Worm (Caenorhabditis elegans) whole organism, young adult: ENCODE data around the gene nhr-236.

Experiments
- B0019.2 ChIP-seq: fragments of 200-800 bp; sonication (Bioruptor generic); conservative IDR thresholded peaks from 2 replicates; pipeline ENCODE4 v1.3.6; 2022; ENCODE audit warnings: missing genetic modification reagents, missing genetic modification characterization, missing compliant biosample characterization
- B0035.1 ChIP-seq: sonication (generic microtip); optimal IDR thresholded peaks from 2 replicates; lab custom pipeline; 2016; ENCODE audit warnings: missing genetic modification characterization, mild to moderate bottlenecking, missing compliant biosample characterization, missing genotype, missing genetic modification reagents
- B0336.3 ChIP-seq: fragments of 200-800 bp; sonication (Bioruptor generic); IDR thresholded peaks from 2 replicates; pipeline ENCODE4 v1.3.6; 2022; ENCODE audit warnings: missing genetic modification characterization, missing compliant biosample characterization
- D2030.7 ChIP-seq: fragments of 200-800 bp; sonication (Bioruptor generic); IDR thresholded peaks from 2 replicates; pipeline ENCODE4 v1.3.6; 2022; ENCODE audit warnings: missing genetic modification reagents, missing genetic modification characterization, missing compliant biosample characterization
- F10E7.11 ChIP-seq: sonication (generic microtip); optimal IDR thresholded peaks from 2 replicates; lab custom pipeline; 2017; ENCODE audit warnings: mild to moderate bottlenecking, missing genetic modification characterization, moderate library complexity, missing compliant biosample characterization
- F33H1.4 ChIP-seq: fragments of 200-800 bp; sonication (Bioruptor generic); IDR thresholded peaks from 2 replicates; pipeline ENCODE4 v1.3.6; 2022; ENCODE audit warnings: missing genetic modification reagents, missing genetic modification characterization, missing compliant biosample characterization
- F49E8.2 ChIP-seq: sonication (generic microtip); optimal IDR thresholded peaks from 3 replicates; lab custom pipeline; 2017; ENCODE audit warnings: missing genetic modification characterization, mild to moderate bottlenecking, missing compliant biosample characterization, antibody characterized with exemption, moderate library complexity; ENCODE audit not compliant: insufficient read depth
- F52B5.7 ChIP-seq: sonication (generic microtip); optimal IDR thresholded peaks from 2 replicates; lab custom pipeline; 2016; ENCODE audit warnings: mild to moderate bottlenecking, missing genetic modification characterization, missing compliant biosample characterization
- K12H6.12 ChIP-seq: fragments of 200-800 bp; sonication (Bioruptor generic); optimal IDR thresholded peaks from 2 replicates; lab custom pipeline; 2018; ENCODE audit warnings: mild to moderate bottlenecking, missing genetic modification characterization, missing compliant biosample characterization
- Y56A3A.18 ChIP-seq: fragments of 200-800 bp; sonication (Bioruptor generic); IDR thresholded peaks from 2 replicates; pipeline ENCODE4 v1.3.6; 2022; ENCODE audit warnings: missing genetic modification reagents, missing genetic modification characterization, missing compliant biosample characterization
- Y79H2A.3 ChIP-seq: fragments of 200-800 bp; sonication (Bioruptor generic); conservative IDR thresholded peaks from 2 replicates; pipeline ENCODE4 v1.3.6; 2022; ENCODE audit warnings: missing genetic modification reagents, missing genetic modification characterization, missing compliant biosample characterization
- Y95B8A.8 ChIP-seq: fragments of 200-800 bp; sonication (Bioruptor generic); IDR thresholded peaks from 2 replicates; pipeline ENCODE4 v1.3.6; 2022; ENCODE audit warnings: missing genetic modification reagents, missing genetic modification characterization, missing compliant biosample characterization
- aptf-2 ChIP-seq: fragments of 200-800 bp; sonication (Bioruptor generic); conservative IDR thresholded peaks from 2 replicates; pipeline ENCODE4 v1.3.6; 2022; ENCODE audit warnings: missing genetic modification reagents, missing genetic modification characterization, missing compliant biosample characterization
- aptf-3 ChIP-seq: fragments of 200-800 bp; sonication (Bioruptor generic); IDR thresholded peaks from 2 replicates; pipeline ENCODE4 v1.3.6; 2022; ENCODE audit warnings: missing genetic modification characterization, missing compliant biosample characterization
- athp-1 ChIP-seq: sonication (generic microtip); optimal IDR thresholded peaks from 2 replicates; lab custom pipeline; 2017; ENCODE audit warnings: mild to moderate bottlenecking, missing genetic modification characterization, missing compliant biosample characterization
- attf-6 ChIP-seq: fragments of 200-800 bp; sonication (Bioruptor generic); IDR thresholded peaks from 2 replicates; pipeline ENCODE4 v1.3.6; 2022; ENCODE audit warnings: missing genetic modification reagents, missing genetic modification characterization, missing compliant biosample characterization
- ceh-27 ChIP-seq: fragments of 200-800 bp; sonication (Bioruptor generic); optimal IDR thresholded peaks from 2 replicates; lab custom pipeline; 2018; ENCODE audit warnings: mild to moderate bottlenecking, missing genetic modification characterization, moderate library complexity, missing compliant biosample characterization
- ceh-58 ChIP-seq: fragments of 200-800 bp; sonication (Bioruptor generic); IDR thresholded peaks from 2 replicates; pipeline ENCODE4 v1.3.6; 2022; ENCODE audit warnings: missing genetic modification characterization, missing compliant biosample characterization
- ceh-91 ChIP-seq: fragments of 200-800 bp; sonication (Bioruptor generic); IDR thresholded peaks from 2 replicates; pipeline ENCODE4 v1.3.6; 2022; ENCODE audit warnings: missing genetic modification reagents, missing genetic modification characterization, missing compliant biosample characterization
- dpff-1 ChIP-seq: sonication (generic microtip); optimal IDR thresholded peaks from 2 replicates; lab custom pipeline; 2017; ENCODE audit warnings: mild to moderate bottlenecking, missing genetic modification characterization, missing compliant biosample characterization
- dpl-1 ChIP-seq: fragments of 150-350 bp; optimal IDR thresholded peaks from 2 replicates; lab custom pipeline; 2014; ENCODE audit warnings: missing biosample characterization, missing genetic modification reagents, missing genetic modification characterization
- efl-1 ChIP-seq: fragments of 150-350 bp; optimal IDR thresholded peaks from 2 replicates; lab custom pipeline; 2014; ENCODE audit warnings: missing biosample characterization, missing genetic modification reagents, missing genetic modification characterization
- ets-4 ChIP-seq: fragments of 200-800 bp; sonication (Bioruptor generic); optimal IDR thresholded peaks from 2 replicates; lab custom pipeline; 2018; ENCODE audit warnings: mild to moderate bottlenecking, missing genetic modification characterization, missing compliant biosample characterization
- him-1 ChIP-seq: sonication (generic microtip); optimal IDR thresholded peaks from 2 replicates; lab custom pipeline; 2016; ENCODE audit warnings: missing genotype, missing genetic modification reagents, missing genetic modification characterization, missing compliant biosample characterization
- hrde-1 ChIP-seq: sonication (generic microtip); optimal IDR thresholded peaks from 2 replicates; lab custom pipeline; 2016; ENCODE audit warnings: missing genetic modification characterization, mild to moderate bottlenecking, missing compliant biosample characterization, moderate library complexity, missing genotype, missing genetic modification reagents, borderline replicate concordance
- lin-35 ChIP-seq, 3 experiments: fragments of 150-350 bp in 2 of 3; sonication (generic microtip) in 1 of 3; optimal IDR thresholded peaks; 2 replicates each; lab custom pipeline; 2014 to 2018; ENCODE audit warnings: missing biosample characterization in 3 of 3, missing genetic modification characterization in 3 of 3, missing genetic modification reagents in 3 of 3
- madf-3 ChIP-seq: fragments of 200-800 bp; sonication (Bioruptor generic); IDR thresholded peaks from 2 replicates; pipeline ENCODE4 v1.3.6; 2022; ENCODE audit warnings: missing genetic modification reagents, missing genetic modification characterization, missing compliant biosample characterization
- madf-8 ChIP-seq: fragments of 200-800 bp; sonication (Bioruptor generic); conservative IDR thresholded peaks from 2 replicates; pipeline ENCODE4 v1.3.6; 2022; ENCODE audit warnings: missing genetic modification reagents, missing genetic modification characterization, missing compliant biosample characterization
- mcd-1 ChIP-seq: fragments of 200-800 bp; sonication (Bioruptor generic); IDR thresholded peaks from 2 replicates; pipeline ENCODE4 v1.3.6; 2022; ENCODE audit warnings: missing genetic modification reagents, missing genetic modification characterization, missing compliant biosample characterization
- nfya-1 ChIP-seq: sonication (generic microtip); optimal IDR thresholded peaks from 2 replicates; lab custom pipeline; 2017; ENCODE audit warnings: antibody characterized with exemption, missing compliant biosample characterization, missing genetic modification characterization, borderline replicate concordance; ENCODE audit not compliant: insufficient read depth
- nfya-2 ChIP-seq: fragments of 200-800 bp; sonication (Bioruptor generic); IDR thresholded peaks from 2 replicates; pipeline ENCODE4 v1.3.6; 2022; ENCODE audit warnings: missing genetic modification reagents, missing genetic modification characterization, missing compliant biosample characterization
- nhr-120 ChIP-seq: fragments of 200-800 bp; sonication (Bioruptor generic); IDR thresholded peaks from 2 replicates; pipeline ENCODE4 v1.3.6; 2022; ENCODE audit warnings: missing genetic modification characterization, missing compliant biosample characterization
- nhr-179 ChIP-seq: sonication (generic microtip); optimal IDR thresholded peaks from 2 replicates; lab custom pipeline; 2016; ENCODE audit warnings: mild to moderate bottlenecking, missing genetic modification characterization, missing compliant biosample characterization
- pha-4 ChIP-seq: fragments of 150-350 bp; sonication (generic microtip); optimal IDR thresholded peaks from 2 replicates; lab custom pipeline; 2014; ENCODE audit warnings: missing biosample characterization, missing genetic modification reagents, missing genetic modification characterization
- rec-8 ChIP-seq, 2 experiments: sonication (generic microtip); optimal IDR thresholded peaks; 2 replicates each; lab custom pipeline; 2016; ENCODE audit warnings: mild to moderate bottlenecking in 2 of 2, missing genetic modification characterization in 2 of 2, missing genetic modification reagents in 2 of 2, missing genotype in 2 of 2, missing biosample characterization in 1 of 2, missing compliant biosample characterization in 1 of 2, moderate library complexity in 1 of 2
- rpc-1 ChIP-seq, 2 experiments: fragments of 150-350 bp in 1 of 2; sonication (generic microtip) in 1 of 2; optimal IDR thresholded peaks; 2 replicates each; lab custom pipeline; 2014 to 2018; ENCODE audit warnings: missing biosample characterization in 1 of 2, missing genetic modification characterization in 1 of 2, missing genetic modification reagents in 1 of 2, missing genotype in 1 of 2
- snpc-4 ChIP-seq, 5 experiments: fragments of 150-350 bp in 1 of 5; sonication (generic microtip) in 4 of 5; optimal IDR thresholded peaks; 2 replicates each; lab custom pipeline; 2014 to 2018; ENCODE audit warnings: missing genetic modification characterization in 5 of 5, missing biosample characterization in 3 of 5, antibody characterized with exemption in 2 of 5, mild to moderate bottlenecking in 2 of 5, missing compliant biosample characterization in 2 of 5, missing genotype in 2 of 5, moderate library complexity in 2 of 5, missing genetic modification reagents in 1 of 5
- zim-3 ChIP-seq: sonication (generic microtip); optimal IDR thresholded peaks from 2 replicates; lab custom pipeline; 2017; ENCODE audit warnings: mild to moderate bottlenecking, missing genetic modification characterization, moderate library complexity, missing compliant biosample characterization
- ztf-18 ChIP-seq: sonication (generic microtip); optimal IDR thresholded peaks from 2 replicates; lab custom pipeline; 2016; ENCODE audit warnings: missing genotype, mild to moderate bottlenecking, missing genetic modification characterization, missing compliant biosample characterization
- ztf-28 ChIP-seq: fragments of 200-800 bp; sonication (Bioruptor generic); IDR thresholded peaks from 2 replicates; pipeline ENCODE4 v1.3.6; 2022; ENCODE audit warnings: missing genetic modification reagents, missing genetic modification characterization, missing compliant biosample characterization
- ztf-6 ChIP-seq: fragments of 200-800 bp; sonication (Bioruptor generic); IDR thresholded peaks from 2 replicates; pipeline ENCODE4 v1.3.6; 2022; ENCODE audit warnings: missing genetic modification reagents, missing genetic modification characterization, missing compliant biosample characterization

Gene nhr-236

ce11 chrIV:2300186-2300585 is 29.3 kb downstream of the nhr-236 start, which contains the start of gene lin-1:
TSS of gene lin-1 (minus strand) at chrIV:2300286.
- no peak for TF ChIP-seq F33H1.4 (GFP tag; lab: Robert Waterston, UW)
- TF ChIP-seq efl-1 (GFP tag; lab: Kevin White, UChicago), result no peak
- TF ChIP-seq madf-8 (GFP tag; lab: Robert Waterston, UW), result no peak
- no peak for TF ChIP-seq Y79H2A.3 (GFP tag; lab: Robert Waterston, UW)
- no peak for TF ChIP-seq dpl-1 (GFP tag; lab: Kevin White, UChicago)
- TF ChIP-seq attf-6 (GFP tag; lab: Robert Waterston, UW), result no peak
- no peak for TF ChIP-seq F10E7.11
- TF ChIP-seq aptf-3 (GFP tag; lab: Robert Waterston, UW), result no peak
- TF ChIP-seq rpc-1 (optimal IDR thresholded peaks at IDR 0.05; lab: Kevin White, UChicago), result no peak
- no peak for TF ChIP-seq rpc-1 (tag; optimal IDR thresholded peaks at IDR 0.05; lab: Kevin White, UChicago)
- no peak for TF ChIP-seq F49E8.2 (tag; lab: Kevin White, UChicago)
- no peak for TF ChIP-seq athp-1 (tag; lab: Kevin White, UChicago)
- TF ChIP-seq ztf-18, result no peak
- no peak for TF ChIP-seq K12H6.12
- TF ChIP-seq him-1 (tag; lab: Kevin White, UChicago), result no peak

ce11 chrIV:2298388-2298787 is 31.1 kb downstream of the nhr-236 start:
- no peak for TF ChIP-seq hrde-1 (tag; lab: Kevin White, UChicago)
- TF ChIP-seq F10E7.11, result no peak
- no peak for TF ChIP-seq aptf-2
- TF ChIP-seq B0336.3 (GFP tag; lab: Robert Waterston, UW), result no peak
- no peak for TF ChIP-seq nhr-120
- TF ChIP-seq K12H6.12, result no peak
- no peak for TF ChIP-seq dpff-1 (tag; lab: Kevin White, UChicago)
- no peak for TF ChIP-seq madf-3 (GFP tag; lab: Robert Waterston, UW)
- no peak for TF ChIP-seq ztf-28 (GFP tag; lab: Robert Waterston, UW)
- no peak for TF ChIP-seq ets-4 (GFP tag; lab: Kevin White, UChicago)
- no peak for TF ChIP-seq nhr-179 (tag; lab: Kevin White, UChicago)
- TF ChIP-seq attf-6 (GFP tag; lab: Robert Waterston, UW), result no peak
- no peak for TF ChIP-seq nfya-2
- no peak for TF ChIP-seq ztf-18
- TF ChIP-seq ceh-91 (GFP tag; lab: Robert Waterston, UW), result no peak
- no peak for TF ChIP-seq D2030.7 (GFP tag; lab: Robert Waterston, UW)
- TF ChIP-seq, all 124 proteins: peak for 0

ce11 chrIV:2296639-2297038 is 32.8 kb downstream of the nhr-236 start:
- TF ChIP-seq mcd-1 (GFP tag; lab: Robert Waterston, UW) (no peak), Y56A3A.18 (GFP tag; lab: Robert Waterston, UW) (no peak), Y95B8A.8 (GFP tag; lab: Robert Waterston, UW) (no peak), aptf-2 (no peak), F52B5.7 (tag; lab: Kevin White, UChicago) (no peak), rec-8 (tag; optimal IDR thresholded peaks at IDR 0.05; lab: Kevin White, UChicago) (no peak), ztf-6 (no peak), B0019.2 (GFP tag; lab: Robert Waterston, UW) (no peak)

ce11 chrIV:2292119-2292518 is 37.3 kb downstream of the nhr-236 start:
- TF ChIP-seq ceh-27 (GFP tag; lab: Kevin White, UChicago) (no peak), zim-3 (no peak), lin-35 (GFP tag; optimal IDR thresholded peaks at IDR 0.05; lab: Kevin White, UChicago) (no peak), nfya-1 (tag; lab: Kevin White, UChicago) (no peak), B0035.1 (tag; lab: Kevin White, UChicago) (no peak), ceh-58 (GFP tag; lab: Robert Waterston, UW) (no peak), snpc-4 (GFP tag; optimal IDR thresholded peaks at IDR 0.05; lab: Kevin White, UChicago) (no peak), snpc-4 (tag; optimal IDR thresholded peaks at IDR 0.05; lab: Kevin White, UChicago) (no peak), pha-4 (tag; lab: Kevin White, UChicago) (no peak), dpff-1 (tag; lab: Kevin White, UChicago) (no peak), dpl-1 (GFP tag; lab: Kevin White, UChicago) (no peak)
